Fruit fly (Drosophila melanogaster): ENCODE measurements around the gene CG17294.

The CG17294 gene

dm6 chr2L:8419382-8419940 is 42.6 kb downstream of the CG17294 start (continued):
- TF ChIP-seq CG12744 (GFP tag; optimal IDR thresholded peaks at IDR 0.05) (no peak), CG5953 (GFP tag; IDR thresholded peaks at IDR 0.05) (no peak), CG4617 (GFP tag; optimal IDR thresholded peaks at IDR 0.05; ENCODE audit: borderline replicate concordance) (no peak), CG12769 (tag; optimal IDR thresholded peaks at IDR 0.05) (no peak), CG9932 (GFP tag; IDR thresholded peaks at IDR 0.05) (no peak), CG12236 (GFP tag; optimal IDR thresholded peaks at IDR 0.05) (no peak), Taf1 (GFP tag; IDR thresholded peaks at IDR 0.05) (no peak), CG16863 (GFP tag; optimal IDR thresholded peaks at IDR 0.05) (no peak), pho (GFP tag; optimal IDR thresholded peaks at IDR 0.05) (no peak), odd (GFP tag; optimal IDR thresholded peaks at IDR 0.05) (peak; percentile 36), az2 (GFP tag; optimal IDR thresholded peaks at IDR 0.05) (no peak), Jarid2 (GFP tag; optimal IDR thresholded peaks at IDR 0.05) (no peak), sens (GFP tag) (peak; percentile 22), peb (GFP tag; IDR thresholded peaks at IDR 0.05) (no peak), cwo (GFP tag; optimal IDR thresholded peaks at IDR 0.05) (no peak), CG3838 (GFP tag; optimal IDR thresholded peaks at IDR 0.05) (no peak), otp (GFP tag; IDR thresholded peaks at IDR 0.05) (no peak), HLH54F (GFP tag; optimal IDR thresholded peaks at IDR 0.05) (no peak), cg (GFP tag; optimal IDR thresholded peaks at IDR 0.05) (peak; percentile 68), MESR4 (GFP tag; optimal IDR thresholded peaks at IDR 0.05) (no peak), Mrtf (GFP tag; IDR thresholded peaks at IDR 0.05) (0 out of 3 replicates have a peak, but pooled peaks have one; percentile 17), so (GFP tag; IDR thresholded peaks at IDR 0.05) (no peak), Abd-B (GFP tag; optimal IDR thresholded peaks at IDR 0.05) (no peak), CG13624 (GFP tag; optimal IDR thresholded peaks at IDR 0.05) (no peak), CG18476 (GFP tag; optimal IDR thresholded peaks at IDR 0.05) (no peak), da (GFP tag; optimal IDR thresholded peaks at IDR 0.05) (no peak), gsb-n (tag; optimal IDR thresholded peaks at IDR 0.05) (peak; percentile 38), nerfin-2 (GFP tag; IDR thresholded peaks at IDR 0.05; ENCODE audit: partially characterized antibody) (0 out of 2 replicates have a peak, but pooled peaks have one; percentile 39), sd (tag; optimal IDR thresholded peaks at IDR 0.05) (peak; percentile 29), seq (GFP tag; IDR thresholded peaks at IDR 0.05) (no peak), Dad (GFP tag; optimal IDR thresholded peaks at IDR 0.05) (no peak), CG11398 (GFP tag; optimal IDR thresholded peaks at IDR 0.05) (no peak), CG15073 (GFP tag; optimal IDR thresholded peaks at IDR 0.05) (no peak), twi (tag; optimal IDR thresholded peaks at IDR 0.05) (peak; percentile 49), ATbp (GFP tag; optimal IDR thresholded peaks at IDR 0.05) (no peak), dmrt99B (tag; optimal IDR thresholded peaks at IDR 0.05) (no peak), NfI (GFP tag; optimal IDR thresholded peaks at IDR 0.05) (no peak), CG18011 (GFP tag; optimal IDR thresholded peaks at IDR 0.05) (no peak), CG7271 (tag; optimal IDR thresholded peaks at IDR 0.05) (no peak), ci (GFP tag; IDR thresholded peaks at IDR 0.05) (no peak), trh (GFP tag; optimal IDR thresholded peaks at IDR 0.05) (no peak), vnd (GFP tag; IDR thresholded peaks at IDR 0.05; ENCODE audit: partially characterized antibody) (no peak), ken (GFP tag; IDR thresholded peaks at IDR 0.05) (no peak), Hmx (GFP tag; optimal IDR thresholded peaks at IDR 0.05) (no peak), toy (GFP tag; IDR thresholded peaks at IDR 0.05) (no peak), GATAe (GFP tag; conservative IDR thresholded peaks at IDR 0.05) (no peak), CG12071 (GFP tag; optimal IDR thresholded peaks at IDR 0.05) (no peak), en (GFP tag; optimal IDR thresholded peaks at IDR 0.05) (no peak), CG4360 (GFP tag; IDR thresholded peaks at IDR 0.05) (peak; percentile 69), stc (GFP tag; IDR thresholded peaks at IDR 0.05) (no peak), CG8388 (GFP tag; optimal IDR thresholded peaks at IDR 0.05) (no peak)
